Fruit fly (Drosophila melanogaster): ENCODE measurements around the gene eIF2Bepsilon.

eIF2Bepsilon gene

dm6 chrX:1879606-1880110 lies 43.0 kb downstream of the eIF2Bepsilon start, which contains the start of gene CG14818:
TSS of gene CG14818 (minus strand) at chrX:1879774.
- TF ChIP-seq sv (GFP tag; optimal IDR thresholded peaks at IDR 0.05) (peak; percentile 47), Sp1 (GFP tag; optimal IDR thresholded peaks at IDR 0.05) (peak; percentile 56), HLH106 (tag; optimal IDR thresholded peaks at IDR 0.05) (peak; percentile 61), psq (GFP tag; optimal IDR thresholded peaks at IDR 0.05) (peak; percentile 15), Mio (GFP tag; optimal IDR thresholded peaks at IDR 0.05) (no peak), fru (GFP tag; optimal IDR thresholded peaks at IDR 0.05) (peak; percentile 46), woc (GFP tag; optimal IDR thresholded peaks at IDR 0.05) (no peak), rgr (GFP tag; optimal IDR thresholded peaks at IDR 0.05) (peak; percentile 66), ey (GFP tag; optimal IDR thresholded peaks at IDR 0.05) (peak; percentile 59), CG9705 (GFP tag; optimal IDR thresholded peaks at IDR 0.05) (peak; percentile 45), foxo (GFP tag; optimal IDR thresholded peaks at IDR 0.05) (peak in 1 of 2 experiments; percentile 67), OdsH (GFP tag; optimal IDR thresholded peaks at IDR 0.05) (peak; percentile 14), br (GFP tag; optimal IDR thresholded peaks at IDR 0.05) (peak; percentile 30), Myc (optimal IDR thresholded peaks at IDR 0.05) (no peak), tai (GFP tag; optimal IDR thresholded peaks at IDR 0.05) (no peak), Jra (GFP tag; optimal IDR thresholded peaks at IDR 0.05) (no peak), Rel (GFP tag; optimal IDR thresholded peaks at IDR 0.05) (no peak), Rel (tag; optimal IDR thresholded peaks at IDR 0.05) (peak; percentile 58), h (GFP tag; optimal IDR thresholded peaks at IDR 0.05) (peak; percentile 66), Vsx2 (GFP tag; optimal IDR thresholded peaks at IDR 0.05; ENCODE audit: partially characterized antibody) (no peak)

DNA sequence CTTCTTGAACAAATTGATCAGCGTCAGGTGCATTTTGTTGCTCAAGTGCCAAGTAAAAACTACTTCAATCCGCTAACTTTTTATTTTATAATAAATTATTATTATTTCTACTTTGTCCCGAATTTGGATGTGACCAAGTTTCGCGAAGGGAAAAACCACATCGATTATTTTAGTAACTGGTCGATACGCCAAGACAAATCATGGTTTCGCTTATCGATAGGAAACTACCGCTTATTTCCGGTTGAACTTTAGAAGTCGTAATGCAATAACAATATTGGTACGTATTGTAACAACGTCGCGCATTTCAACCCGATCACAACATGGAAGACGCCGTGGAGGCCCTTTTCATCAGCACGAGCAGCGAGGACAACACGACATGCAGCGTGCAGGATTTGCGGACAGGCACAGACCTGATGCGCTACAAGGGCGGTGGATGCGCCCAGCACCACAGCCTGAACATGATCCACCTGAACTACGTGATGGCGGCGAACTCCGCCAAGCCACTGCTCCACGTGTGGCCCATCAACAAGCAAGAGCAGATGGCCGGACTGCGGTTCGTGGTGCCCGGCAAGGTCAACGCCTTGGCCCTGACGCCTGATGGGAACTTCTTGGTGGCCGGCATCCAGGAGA lies 45.5 kb downstream of the eIF2Bepsilon start, which contains the start of the genes CG14817 and CG14805:
Gene CG14817 (minus strand): TSS at position 164 of the 630 bp plus-strand sequence.
Gene CG14805 (plus strand): TSS at position 211 of the 630 bp plus-strand sequence.
- no peak for TF ChIP-seq h (GFP tag; optimal IDR thresholded peaks at IDR 0.05)
- TF ChIP-seq Jra (GFP tag; optimal IDR thresholded peaks at IDR 0.05): no peak
- TF ChIP-seq Rel (GFP tag; optimal IDR thresholded peaks at IDR 0.05): peak; percentile 23
- TF ChIP-seq Rel (tag; optimal IDR thresholded peaks at IDR 0.05): peak; percentile 62
- peak in 1 of 2 experiments; percentile 39 for TF ChIP-seq foxo (GFP tag; optimal IDR thresholded peaks at IDR 0.05)
- TF ChIP-seq CG9705 (GFP tag; optimal IDR thresholded peaks at IDR 0.05): peak; percentile 66
- no peak for TF ChIP-seq Hr78 (GFP tag; optimal IDR thresholded peaks at IDR 0.05)
- peak; percentile 15 for TF ChIP-seq Hr83 (GFP tag; optimal IDR thresholded peaks at IDR 0.05; ENCODE audit: poor library complexity, severe bottlenecking)
- no peak for TF ChIP-seq tai (GFP tag; optimal IDR thresholded peaks at IDR 0.05)
- TF ChIP-seq OdsH (GFP tag; optimal IDR thresholded peaks at IDR 0.05): peak; percentile 55
- peak; percentile 61 for TF ChIP-seq HLH106 (tag; optimal IDR thresholded peaks at IDR 0.05)
- TF ChIP-seq dmrt93B (GFP tag; optimal IDR thresholded peaks at IDR 0.05): no peak
- no peak for TF ChIP-seq br (GFP tag; optimal IDR thresholded peaks at IDR 0.05)
- TF ChIP-seq rgr (GFP tag; optimal IDR thresholded peaks at IDR 0.05): peak; percentile 82
- no peak for TF ChIP-seq fru (GFP tag; optimal IDR thresholded peaks at IDR 0.05)
- TF ChIP-seq Sp1 (GFP tag; optimal IDR thresholded peaks at IDR 0.05): peak; percentile 82
- TF ChIP-seq woc (GFP tag; optimal IDR thresholded peaks at IDR 0.05): no peak
- no peak for TF ChIP-seq brk (GFP tag; optimal IDR thresholded peaks at IDR 0.05)

dm6 chrX:1873515-1874126 lies 49.1 kb downstream of the eIF2Bepsilon start, which contains the start of the genes Pgam5 and Vps26:
TSS of gene Pgam5 (minus strand) at chrX:1873565.
TSS of gene Vps26 (plus strand) at chrX:1873853.
- TF ChIP-seq Jra (GFP tag; optimal IDR thresholded peaks at IDR 0.05) (no peak), Sp1 (GFP tag; optimal IDR thresholded peaks at IDR 0.05) (peak; percentile 15), brk (GFP tag; optimal IDR thresholded peaks at IDR 0.05) (no peak)

Measured in whole organism, wandering third instar larva.